Worm (Caenorhabditis elegans) whole organism, L1 larva: Measurements from ENCODE around the gene T10G3.1.

ENCODE experiments used
- isw-1 ChIP-seq: fragments of 200-800 bp; sonication (Bioruptor generic); IDR thresholded peaks from 2 replicates; pipeline ENCODE4 v1.3.6; 2022; ENCODE audit warnings: missing genetic modification characterization, missing compliant biosample characterization
- lin-35 ChIP-seq, 2 experiments: fragments of 150-350 bp; optimal IDR thresholded peaks; 2 replicates each; lab custom pipeline; 2014; ENCODE audit warnings: missing biosample characterization in 2 of 2, missing genetic modification characterization in 2 of 2, missing genetic modification reagents in 2 of 2
- nhr-12 ChIP-seq: sonication (generic microtip); optimal IDR thresholded peaks from 2 replicates; lab custom pipeline; 2017; ENCODE audit warnings: missing biosample characterization, missing genetic modification characterization
- snu-23 ChIP-seq: sonication (generic microtip); optimal IDR thresholded peaks from 2 replicates; lab custom pipeline; 2016; ENCODE audit warnings: missing genetic modification characterization, missing compliant biosample characterization
- ztf-4 ChIP-seq: fragments of 150-350 bp; optimal IDR thresholded peaks from 2 replicates; lab custom pipeline; 2014; ENCODE audit warnings: missing biosample characterization, missing genetic modification characterization

ce11 chrV:13472062-13472461, 1.4 kb downstream of the T10G3.1 start:
- TF ChIP-seq nhr-12 (no peak), snu-23 (GFP tag; lab: Kevin White, UChicago) (peak; percentile 29), isw-1 (GFP tag; lab: Robert Waterston, UW) (no peak), ztf-4 (tag; lab: Kevin White, UChicago) (no peak), lin-35 (GFP tag; optimal IDR thresholded peaks at IDR 0.05; lab: Kevin White, UChicago) (no peak)
